Worm (Caenorhabditis elegans) whole organism, L4 larva: Measurements from ENCODE around the gene unc-50.
A peak's percentile ranks its signal among the peaks of the same experiment; 100 is the strongest.

Experiments used
- F44E2.7 ChIP-seq: fragments of 200-800 bp; sonication (Bioruptor generic); IDR thresholded peaks from 2 replicates; pipeline ENCODE4 v2.1.2; 2022; ENCODE audit warnings: missing genetic modification characterization, missing compliant biosample characterization
- F49E8.2 ChIP-seq: sonication (generic microtip); optimal IDR thresholded peaks from 2 replicates; lab custom pipeline; 2016; ENCODE audit warnings: missing compliant biosample characterization, mild to moderate bottlenecking, missing genetic modification characterization, borderline replicate concordance
- Y5F2A.4 ChIP-seq: fragments of 200-800 bp; sonication (Bioruptor generic); optimal IDR thresholded peaks from 2 replicates; lab custom pipeline; 2018; ENCODE audit warnings: mild to moderate bottlenecking, missing genetic modification characterization, missing compliant biosample characterization
- Y75B8A.6 ChIP-seq: fragments of 200-800 bp; sonication (Bioruptor generic); IDR thresholded peaks from 2 replicates; pipeline ENCODE4 v1.3.6; 2022; ENCODE audit warnings: missing genetic modification reagents, missing genetic modification characterization, missing compliant biosample characterization
- ZK546.5 ChIP-seq, 2 experiments: sonication (generic microtip); optimal IDR thresholded peaks; 2 replicates each; lab custom pipeline; 2017; ENCODE audit warnings: missing biosample characterization in 2 of 2, missing genetic modification characterization in 2 of 2
- aha-1 ChIP-seq: fragments of 150-350 bp; peaks from one replicate; lab custom pipeline; 2014; ENCODE audit warnings: missing biosample characterization, missing genetic modification characterization
- attf-4 ChIP-seq: sonication (generic microtip); optimal IDR thresholded peaks from 3 replicates; lab custom pipeline; 2017; ENCODE audit warnings: missing biosample characterization, missing genetic modification characterization
- ceh-44 ChIP-seq: fragments of 200-800 bp; sonication (Bioruptor generic); IDR thresholded peaks from 2 replicates; pipeline ENCODE4 v1.3.6; 2022; ENCODE audit warnings: missing genetic modification reagents, missing genetic modification characterization, missing compliant biosample characterization
- ceh-82 ChIP-seq: sonication (generic microtip); optimal IDR thresholded peaks from 2 replicates; lab custom pipeline; 2017; ENCODE audit warnings: missing biosample characterization, missing genetic modification characterization
- daf-12 ChIP-seq: fragments of 150-350 bp; optimal IDR thresholded peaks from 2 replicates; lab custom pipeline; 2014; ENCODE audit warnings: missing biosample characterization, missing genetic modification reagents, missing genetic modification characterization
- daf-19 ChIP-seq: fragments of 200-800 bp; sonication (Bioruptor generic); conservative IDR thresholded peaks from 2 replicates; pipeline ENCODE4 v1.3.6; 2022; ENCODE audit warnings: missing genetic modification characterization, missing compliant biosample characterization
- dmd-6 ChIP-seq: fragments of 200-800 bp; sonication (Bioruptor generic); IDR thresholded peaks from 2 replicates; pipeline ENCODE4 v1.3.6; 2022; ENCODE audit warnings: missing genetic modification reagents, missing genetic modification characterization, missing compliant biosample characterization
- dmd-9 ChIP-seq: fragments of 200-800 bp; sonication (Bioruptor generic); IDR thresholded peaks from 2 replicates; pipeline ENCODE4 v1.3.6; 2022; ENCODE audit warnings: missing genetic modification reagents, missing genetic modification characterization, missing compliant biosample characterization
- duxl-1 ChIP-seq: sonication (generic microtip); optimal IDR thresholded peaks from 2 replicates; lab custom pipeline; 2016; ENCODE audit warnings: mild to moderate bottlenecking, missing genetic modification characterization, moderate library complexity, missing compliant biosample characterization; ENCODE audit not compliant: poor library complexity
- egl-27 ChIP-seq: sonication (generic microtip); optimal IDR thresholded peaks from 3 replicates; lab custom pipeline; 2017; ENCODE audit warnings: missing biosample characterization, missing genetic modification reagents, missing genetic modification characterization
- fkh-10 ChIP-seq: fragments of 150-350 bp; optimal IDR thresholded peaks from 2 replicates; lab custom pipeline; 2014; ENCODE audit warnings: missing biosample characterization, missing genetic modification reagents, missing genetic modification characterization
- gei-8 ChIP-seq: fragments of 200-800 bp; sonication (Bioruptor generic); optimal IDR thresholded peaks from 2 replicates; lab custom pipeline; 2018; ENCODE audit warnings: mild to moderate bottlenecking, missing genetic modification characterization, missing compliant biosample characterization
- hif-1 ChIP-seq, 2 experiments: sonication (generic microtip); optimal IDR thresholded peaks; 2 replicates each; lab custom pipeline; 2016 to 2017; ENCODE audit warnings: missing compliant biosample characterization in 2 of 2, missing genetic modification characterization in 2 of 2, missing genetic modification reagents in 2 of 2, missing genotype in 2 of 2, mild to moderate bottlenecking in 1 of 2
- hlh-11 ChIP-seq: fragments of 200-800 bp; sonication (Bioruptor generic); optimal IDR thresholded peaks from 2 replicates; lab custom pipeline; 2018; ENCODE audit warnings: mild to moderate bottlenecking, missing genetic modification characterization, missing compliant biosample characterization
- lim-7 ChIP-seq: fragments of 200-800 bp; sonication (Bioruptor generic); IDR thresholded peaks from 2 replicates; pipeline ENCODE4 v1.3.6; 2022; ENCODE audit warnings: missing genetic modification characterization, missing compliant biosample characterization
- lin-13 ChIP-seq: fragments of 150-350 bp; optimal IDR thresholded peaks from 2 replicates; lab custom pipeline; 2014; ENCODE audit warnings: missing biosample characterization, missing genetic modification reagents, missing genetic modification characterization
- lin-15B ChIP-seq: fragments of 150-350 bp; sonication (generic microtip); optimal IDR thresholded peaks from 3 replicates; lab custom pipeline; 2014; ENCODE audit warnings: missing biosample characterization, missing genetic modification characterization
- lin-38 ChIP-seq: fragments of 200-800 bp; sonication (Bioruptor generic); IDR thresholded peaks from 2 replicates; pipeline ENCODE4 v1.3.6; 2022; ENCODE audit warnings: missing genetic modification reagents, missing genetic modification characterization, missing compliant biosample characterization
- lin-39 ChIP-seq: fragments of 150-350 bp; optimal IDR thresholded peaks from 2 replicates; lab custom pipeline; 2014; ENCODE audit warnings: missing biosample characterization, missing genetic modification reagents, missing genetic modification characterization
- madf-9 ChIP-seq: fragments of 200-800 bp; sonication (Bioruptor generic); conservative IDR thresholded peaks from 2 replicates; pipeline ENCODE4 v1.3.6; 2022; ENCODE audit warnings: missing genetic modification reagents, missing genetic modification characterization, missing compliant biosample characterization
- mdl-1 ChIP-seq, 2 experiments: fragments of 150-350 bp in 1 of 2; sonication (generic microtip) in 1 of 2; optimal IDR thresholded peaks; 2 replicates each; lab custom pipeline; 2014 to 2017; ENCODE audit warnings: missing biosample characterization in 2 of 2, missing genetic modification characterization in 2 of 2
- mdt-29 ChIP-seq: fragments of 200-800 bp; sonication (Bioruptor generic); IDR thresholded peaks from 2 replicates; pipeline ENCODE4 v1.3.6; 2022; ENCODE audit warnings: missing genetic modification reagents, missing genetic modification characterization, missing compliant biosample characterization
- mep-1 ChIP-seq: fragments of 150-350 bp; sonication (generic microtip); optimal IDR thresholded peaks from 3 replicates; lab custom pipeline; 2014; ENCODE audit warnings: missing biosample characterization, missing genetic modification characterization
- mes-2 ChIP-seq: sonication (generic microtip); optimal IDR thresholded peaks from 2 replicates; lab custom pipeline; 2016; ENCODE audit warnings: missing genotype, mild to moderate bottlenecking, missing genetic modification characterization, missing compliant biosample characterization; ENCODE audit not compliant: poor library complexity, severe bottlenecking
- mxl-2 ChIP-seq: fragments of 200-800 bp; sonication (Bioruptor generic); conservative IDR thresholded peaks from 2 replicates; pipeline ENCODE4 v1.3.6; 2022; ENCODE audit warnings: missing genetic modification reagents, missing genetic modification characterization, missing compliant biosample characterization
- mxl-3 ChIP-seq: fragments of 200-800 bp; sonication (Bioruptor generic); optimal IDR thresholded peaks from 2 replicates; lab custom pipeline; 2018; ENCODE audit warnings: mild to moderate bottlenecking, missing genetic modification characterization, missing compliant biosample characterization
- nhr-111 ChIP-seq: fragments of 200-800 bp; sonication (Bioruptor generic); optimal IDR thresholded peaks from 2 replicates; lab custom pipeline; 2018; ENCODE audit warnings: mild to moderate bottlenecking, missing genetic modification characterization, missing compliant biosample characterization
- nhr-237 ChIP-seq: sonication (generic microtip); optimal IDR thresholded peaks from 2 replicates; lab custom pipeline; 2017; ENCODE audit warnings: missing biosample characterization, missing genetic modification characterization
- nhr-41 ChIP-seq: fragments of 200-800 bp; sonication (Bioruptor generic); IDR thresholded peaks from 2 replicates; pipeline ENCODE4 v1.3.6; 2022; ENCODE audit warnings: missing genetic modification reagents, missing genetic modification characterization, missing compliant biosample characterization
- nhr-42 ChIP-seq: fragments of 200-800 bp; sonication (Bioruptor generic); IDR thresholded peaks from 2 replicates; pipeline ENCODE4 v1.3.6; 2022; ENCODE audit warnings: missing genetic modification characterization, missing compliant biosample characterization
- nhr-48 ChIP-seq: sonication (generic microtip); optimal IDR thresholded peaks from 2 replicates; lab custom pipeline; 2016; ENCODE audit warnings: mild to moderate bottlenecking, missing genetic modification characterization, missing compliant biosample characterization
- nhr-6 ChIP-seq: fragments of 150-350 bp; optimal IDR thresholded peaks from 2 replicates; lab custom pipeline; 2014; ENCODE audit warnings: missing biosample characterization, missing genetic modification characterization
- nhr-77 ChIP-seq: fragments of 150-350 bp; optimal IDR thresholded peaks from 2 replicates; lab custom pipeline; 2014; ENCODE audit warnings: missing biosample characterization, missing genetic modification characterization
- php-3 ChIP-seq: fragments of 200-800 bp; sonication (Bioruptor generic); IDR thresholded peaks from 2 replicates; pipeline ENCODE4 v1.3.6; 2022; ENCODE audit warnings: missing genetic modification reagents, missing genetic modification characterization, missing compliant biosample characterization
- rbr-2 ChIP-seq: sonication (generic microtip); optimal IDR thresholded peaks from 2 replicates; lab custom pipeline; 2016; ENCODE audit warnings: missing genotype, missing genetic modification characterization, missing compliant biosample characterization
- saeg-2 ChIP-seq: fragments of 200-800 bp; sonication (Bioruptor generic); IDR thresholded peaks from 2 replicates; pipeline ENCODE4 v1.3.6; 2022; ENCODE audit warnings: missing genetic modification reagents, missing genetic modification characterization, missing compliant biosample characterization
- sdz-12 ChIP-seq: fragments of 200-800 bp; sonication (Bioruptor generic); optimal IDR thresholded peaks from 2 replicates; lab custom pipeline; 2018; ENCODE audit warnings: mild to moderate bottlenecking, missing genetic modification characterization, missing compliant biosample characterization
- skn-1 ChIP-seq: fragments of 150-350 bp; optimal IDR thresholded peaks from 2 replicates; lab custom pipeline; 2014; ENCODE audit warnings: missing biosample characterization, missing genetic modification characterization
- spr-3 ChIP-seq: fragments of 200-800 bp; sonication (Bioruptor generic); optimal IDR thresholded peaks from 2 replicates; lab custom pipeline; 2018; ENCODE audit warnings: mild to moderate bottlenecking, missing genetic modification characterization, missing compliant biosample characterization
- unc-130 ChIP-seq: sonication (generic microtip); optimal IDR thresholded peaks from 2 replicates; lab custom pipeline; 2016; ENCODE audit warnings: missing genetic modification reagents, missing genetic modification characterization, missing compliant biosample characterization
- unc-39 ChIP-seq: sonication (generic microtip); optimal IDR thresholded peaks from 2 replicates; lab custom pipeline; 2017; ENCODE audit warnings: missing biosample characterization, missing genetic modification characterization
- unc-62 ChIP-seq, 3 experiments: fragments of 150-350 bp in 1 of 3; sonication (generic microtip); optimal IDR thresholded peaks in 2 of 3; peaks in 1 of 3; 1 replicate in 1 of 3; 2 replicates in 2 of 3; lab custom pipeline; 2014 to 2017; ENCODE audit warnings: missing biosample characterization in 3 of 3, missing genetic modification characterization in 3 of 3, missing genetic modification reagents in 3 of 3, missing genotype in 1 of 3
- vab-7 ChIP-seq: fragments of 200-800 bp; sonication (Bioruptor generic); IDR thresholded peaks from 2 replicates; pipeline ENCODE4 v1.3.6; 2022; ENCODE audit warnings: missing genetic modification reagents, missing genetic modification characterization, missing compliant biosample characterization
- zfp-2 ChIP-seq: sonication (generic microtip); optimal IDR thresholded peaks from 2 replicates; lab custom pipeline; 2016; ENCODE audit warnings: mild to moderate bottlenecking, missing genetic modification characterization, missing compliant biosample characterization
- ztf-11 ChIP-seq: fragments of 150-350 bp; optimal IDR thresholded peaks from 2 replicates; lab custom pipeline; 2014; ENCODE audit warnings: missing biosample characterization, missing genetic modification characterization
- ztf-7 ChIP-seq: fragments of 150-350 bp; optimal IDR thresholded peaks from 2 replicates; lab custom pipeline; 2014; ENCODE audit warnings: missing biosample characterization, missing genetic modification characterization

The unc-50 gene

DNA sequence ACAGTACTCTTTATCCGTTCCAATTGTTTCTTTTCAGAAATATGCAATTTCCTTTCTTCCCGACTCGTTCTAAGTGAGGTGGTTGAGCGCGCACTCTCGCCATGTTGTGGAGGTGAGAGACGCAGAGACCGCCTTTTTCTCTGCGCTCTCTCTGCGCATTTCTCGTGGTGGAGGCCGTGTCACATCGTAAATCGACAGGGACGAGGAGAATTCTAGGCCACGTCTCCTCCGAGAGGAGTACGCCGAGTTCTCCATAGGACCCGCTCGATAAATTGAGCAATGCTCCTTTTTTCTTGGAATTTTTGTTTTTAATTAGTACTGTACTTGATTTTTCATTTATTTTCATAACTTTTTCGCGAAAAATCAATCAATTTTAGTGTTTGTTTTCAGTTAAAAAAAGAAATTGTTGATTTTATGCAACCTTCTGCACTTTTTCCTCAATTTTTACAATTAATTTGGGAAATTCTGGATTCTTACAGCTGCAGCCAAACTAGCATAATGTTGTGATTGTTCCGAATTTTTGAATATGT, 47.1 kb downstream of the unc-50 start, which contains the start of gene cnk-1 (continued):
- TF ChIP-seq rbr-2 (tag; lab: Kevin White, UChicago) (peak; percentile 86), daf-19 (GFP tag; lab: Robert Waterston, UW) (no peak), unc-130 (peak; percentile 94), sdz-12 (GFP tag; lab: Kevin White, UChicago) (peak; percentile 74), ceh-82 (no peak), F44E2.7 (no peak), mxl-2 (GFP tag; lab: Robert Waterston, UW) (peak; percentile 88), vab-7 (GFP tag; lab: Robert Waterston, UW) (peak; percentile 96), mes-2 (tag; lab: Kevin White, UChicago) (peak; percentile 99), ztf-7 (tag; lab: Kevin White, UChicago) (no peak), dmd-9 (GFP tag; lab: Robert Waterston, UW) (peak; percentile 100), nhr-6 (tag; lab: Kevin White, UChicago) (peak; percentile 43), mdl-1 (tag; optimal IDR thresholded peaks at IDR 0.05; lab: Kevin White, UChicago) (no peak), nhr-77 (tag; lab: Kevin White, UChicago) (peak; percentile 6), lin-15B (tag; lab: Kevin White, UChicago) (peak; percentile 15), egl-27 (tag; lab: Kevin White, UChicago) (no peak), mxl-3 (GFP tag; lab: Kevin White, UChicago) (peak; percentile 85), dmd-6 (GFP tag; lab: Robert Waterston, UW) (peak; percentile 98), ztf-11 (tag; lab: Kevin White, UChicago) (no peak), skn-1 (tag; lab: Kevin White, UChicago) (no peak), unc-39 (no peak), ZK546.5 (tag; optimal IDR thresholded peaks at IDR 0.05; lab: Kevin White, UChicago) (no peak), zfp-2 (tag; lab: Kevin White, UChicago) (no peak), Y5F2A.4 (GFP tag; lab: Kevin White, UChicago) (no peak), duxl-1 (tag; lab: Kevin White, UChicago) (peak; percentile 64), fkh-10 (no peak), ceh-44 (GFP tag; lab: Robert Waterston, UW) (peak; percentile 99), aha-1 (tag; lab: Kevin White, UChicago) (peak; percentile 26), nhr-41 (GFP tag; lab: Robert Waterston, UW) (peak; percentile 74; the same call in 1 of the 2 replicates), nhr-237 (no peak), lin-38 (GFP tag; lab: Robert Waterston, UW) (peak; percentile 98), hlh-11 (tag; lab: Kevin White, UChicago) (peak; percentile 69), lin-13 (peak; percentile 51), mep-1 (tag; lab: Kevin White, UChicago) (peak; percentile 42), madf-9 (peak; percentile 99), lin-39 (tag; lab: Kevin White, UChicago) (no peak), php-3 (peak; percentile 96), gei-8 (GFP tag; lab: Kevin White, UChicago) (no peak), Y75B8A.6 (GFP tag; lab: Robert Waterston, UW) (0 out of 2 replicates have a peak, but pooled peaks have one; percentile 53), hif-1 (tag; optimal IDR thresholded peaks at IDR 0.05; lab: Kevin White, UChicago) (peak in 1 of 2 experiments; percentile 90), attf-4 (tag; lab: Kevin White, UChicago) (no peak), F49E8.2 (tag; lab: Kevin White, UChicago) (peak; percentile 76), unc-62 (GFP tag; optimal IDR thresholded peaks at IDR 0.05 in 1 of 2; lab: Kevin White, UChicago) (no peak), unc-62 (tag; optimal IDR thresholded peaks at IDR 0.05; lab: Kevin White, UChicago) (no peak), nhr-48 (tag; lab: Kevin White, UChicago) (peak; percentile 37), nhr-42 (peak; percentile 97), spr-3 (GFP tag; lab: Kevin White, UChicago) (peak; percentile 44), mdt-29 (GFP tag; lab: Robert Waterston, UW) (peak; percentile 94), saeg-2 (GFP tag; lab: Robert Waterston, UW) (peak; percentile 72; the same call in 1 of the 2 replicates), daf-12 (tag; lab: Kevin White, UChicago) (no peak), lim-7 (no peak; the same call in 1 of the 2 replicates), nhr-111 (GFP tag; lab: Kevin White, UChicago) (no peak)
